Fruit fly (Drosophila melanogaster) whole organism, prepupa: ENCODE measurements around the gene Acsx2.

Experiments
- CG10669 ChIP-seq: fragments of 200-800 bp; sonication (Bioruptor generic); optimal IDR thresholded peaks from 3 replicates; lab custom pipeline; 2018; ENCODE audit warnings: missing biosample characterization, mild to moderate bottlenecking, missing genetic modification characterization, moderate library complexity
- CG11294 ChIP-seq: fragments of 200-800 bp; sonication (Bioruptor generic); IDR thresholded peaks from 2 replicates; pipeline ENCODE4 v1.3.6; 2022; ENCODE audit warnings: missing biosample characterization, missing genetic modification characterization
- CG11902 ChIP-seq: fragments of 200-800 bp; sonication (Bioruptor generic); optimal IDR thresholded peaks from 3 replicates; lab custom pipeline; 2016; ENCODE audit warnings: missing biosample characterization, missing genetic modification characterization
- CG15336 ChIP-seq: fragments of 200-800 bp; sonication (Bioruptor generic); IDR thresholded peaks from 2 replicates; pipeline ENCODE4 v1.3.6; 2022; ENCODE audit warnings: missing biosample characterization, missing genetic modification characterization
- CG1621 ChIP-seq: fragments of 200-800 bp; sonication (Bioruptor generic); optimal IDR thresholded peaks from 3 replicates; lab custom pipeline; 2018; ENCODE audit warnings: missing biosample characterization, mild to moderate bottlenecking, missing genetic modification characterization
- CG16779 ChIP-seq: fragments of 200-800 bp; sonication (Bioruptor generic); optimal IDR thresholded peaks from 3 replicates; lab custom pipeline; 2017; ENCODE audit warnings: missing biosample characterization, mild to moderate bottlenecking, missing genetic modification characterization
- CG3032 ChIP-seq: fragments of 200-800 bp; optimal IDR thresholded peaks from 2 replicates; lab custom pipeline; 2019; ENCODE audit warnings: missing biosample characterization, mild to moderate bottlenecking, missing genetic modification characterization, moderate library complexity
- CG31627 ChIP-seq: fragments of 200-800 bp; sonication (Bioruptor generic); optimal IDR thresholded peaks from 3 replicates; lab custom pipeline; 2016; ENCODE audit warnings: missing biosample characterization, missing genetic modification characterization
- CG32006 ChIP-seq: fragments of 200-800 bp; sonication (Bioruptor generic); optimal IDR thresholded peaks from 3 replicates; lab custom pipeline; 2017; ENCODE audit warnings: missing biosample characterization, mild to moderate bottlenecking, missing genetic modification characterization
- CG3919 ChIP-seq: fragments of 200-800 bp; sonication (Bioruptor generic); optimal IDR thresholded peaks from 3 replicates; lab custom pipeline; 2016; ENCODE audit warnings: missing biosample characterization, missing genetic modification characterization
- CG4318 ChIP-seq: fragments of 200-800 bp; sonication (Bioruptor generic); optimal IDR thresholded peaks from 3 replicates; lab custom pipeline; 2017; ENCODE audit warnings: missing biosample characterization, mild to moderate bottlenecking, missing genetic modification characterization
- CG6163 ChIP-seq: fragments of 200-800 bp; sonication (Bioruptor generic); IDR thresholded peaks from 3 replicates; pipeline ENCODE4 v1.3.6; 2022; ENCODE audit warnings: missing biosample characterization, missing genetic modification characterization
- CG6276 ChIP-seq: fragments of 200-800 bp; sonication (Bioruptor generic); optimal IDR thresholded peaks from 2 replicates; lab custom pipeline; 2017; ENCODE audit warnings: missing biosample characterization, mild to moderate bottlenecking, missing genetic modification characterization
- CG6808 ChIP-seq: fragments of 200-800 bp; sonication (Bioruptor generic); optimal IDR thresholded peaks from 3 replicates; lab custom pipeline; 2017; ENCODE audit warnings: missing biosample characterization, missing genetic modification characterization, mild to moderate bottlenecking, moderate library complexity, missing genetic modification reagents
- CG6854 ChIP-seq: fragments of 200-800 bp; sonication (Bioruptor generic); optimal IDR thresholded peaks from 2 replicates; lab custom pipeline; 2017; ENCODE audit warnings: missing biosample characterization, mild to moderate bottlenecking, missing genetic modification characterization
- CG8632 ChIP-seq: fragments of 200-800 bp; sonication (Bioruptor generic); optimal IDR thresholded peaks from 3 replicates; lab custom pipeline; 2016; ENCODE audit warnings: missing biosample characterization, missing genetic modification characterization
- Eip75B ChIP-seq: fragments of 200-800 bp; sonication (Bioruptor generic); optimal IDR thresholded peaks from 3 replicates; lab custom pipeline; 2016; ENCODE audit warnings: missing biosample characterization, missing genetic modification characterization
- Eip78C ChIP-seq: fragments of 200-800 bp; sonication (Bioruptor generic); peaks from one replicate; lab custom pipeline; 2016; ENCODE audit warnings: missing biosample characterization, missing genetic modification characterization
- Eip93F ChIP-seq: fragments of 200-800 bp; sonication (Bioruptor generic); optimal IDR thresholded peaks from 2 replicates; lab custom pipeline; 2016; ENCODE audit warnings: missing biosample characterization, mild to moderate bottlenecking, missing genetic modification characterization
- Ets21C ChIP-seq: fragments of 200-800 bp; sonication (Bioruptor generic); optimal IDR thresholded peaks from 3 replicates; lab custom pipeline; 2016; ENCODE audit warnings: missing biosample characterization, missing genetic modification characterization
- Gug ChIP-seq: fragments of 200-800 bp; sonication (Bioruptor generic); IDR thresholded peaks from 2 replicates; pipeline ENCODE4 v1.3.6; 2022; ENCODE audit warnings: missing biosample characterization, missing genetic modification characterization
- Hr39 ChIP-seq: fragments of 200-800 bp; sonication (Bioruptor generic); optimal IDR thresholded peaks from 2 replicates; lab custom pipeline; 2016; ENCODE audit warnings: missing biosample characterization, missing genetic modification characterization
- Lpt ChIP-seq: fragments of 200-800 bp; sonication (Bioruptor generic); optimal IDR thresholded peaks from 3 replicates; lab custom pipeline; 2016; ENCODE audit warnings: missing biosample characterization, missing genetic modification characterization
- Met ChIP-seq: fragments of 200-800 bp; sonication (Bioruptor generic); optimal IDR thresholded peaks from 3 replicates; lab custom pipeline; 2016; ENCODE audit warnings: missing biosample characterization, missing genetic modification characterization
- Smox ChIP-seq: fragments of 200-800 bp; sonication (Bioruptor generic); optimal IDR thresholded peaks from 3 replicates; lab custom pipeline; 2016; ENCODE audit warnings: missing biosample characterization, missing genetic modification characterization
- Sox102F ChIP-seq: fragments of 200-800 bp; sonication (Bioruptor generic); optimal IDR thresholded peaks from 2 replicates; lab custom pipeline; 2016; ENCODE audit warnings: missing biosample characterization, mild to moderate bottlenecking, missing genetic modification characterization
- Sox14 ChIP-seq: fragments of 200-800 bp; sonication (Bioruptor generic); optimal IDR thresholded peaks from 3 replicates; lab custom pipeline; 2016; ENCODE audit warnings: missing biosample characterization, missing genetic modification characterization
- Sox15 ChIP-seq: fragments of 200-800 bp; sonication (Bioruptor generic); optimal IDR thresholded peaks from 3 replicates; lab custom pipeline; 2016; ENCODE audit warnings: missing biosample characterization, missing genetic modification characterization
- acj6 ChIP-seq: fragments of 200-800 bp; sonication (Bioruptor generic); optimal IDR thresholded peaks from 3 replicates; lab custom pipeline; 2016; ENCODE audit warnings: missing biosample characterization, missing genetic modification characterization
- cyc ChIP-seq: fragments of 200-800 bp; sonication (Bioruptor generic); optimal IDR thresholded peaks from 3 replicates; lab custom pipeline; 2016; ENCODE audit warnings: missing biosample characterization, missing genetic modification characterization
- dsx ChIP-seq: fragments of 200-800 bp; optimal IDR thresholded peaks from 3 replicates; lab custom pipeline; 2019; ENCODE audit warnings: missing biosample characterization, mild to moderate bottlenecking, missing genetic modification characterization, moderate library complexity; ENCODE audit not compliant: poor library complexity, severe bottlenecking
- fd59A ChIP-seq: fragments of 200-800 bp; sonication (Bioruptor generic); optimal IDR thresholded peaks from 2 replicates; lab custom pipeline; 2017; ENCODE audit warnings: missing biosample characterization, mild to moderate bottlenecking, missing genetic modification characterization, missing genetic modification reagents
- fd85E ChIP-seq: fragments of 200-800 bp; sonication (Bioruptor generic); optimal IDR thresholded peaks from 3 replicates; lab custom pipeline; 2016; ENCODE audit warnings: missing biosample characterization, missing genetic modification characterization
- lz ChIP-seq: fragments of 200-800 bp; sonication (Bioruptor generic); optimal IDR thresholded peaks from 3 replicates; lab custom pipeline; 2016; ENCODE audit warnings: missing biosample characterization, missing genetic modification characterization
- salr ChIP-seq, 2 experiments: fragments of 200-800 bp; sonication (Bioruptor generic); optimal IDR thresholded peaks; 3 replicates each; lab custom pipeline; 2016 to 2018; ENCODE audit warnings: missing biosample characterization in 2 of 2, missing genetic modification characterization in 2 of 2, mild to moderate bottlenecking in 1 of 2
- spab ChIP-seq: fragments of 200-800 bp; sonication (Bioruptor generic); optimal IDR thresholded peaks from 2 replicates; lab custom pipeline; 2017; ENCODE audit warnings: missing biosample characterization, mild to moderate bottlenecking, missing genetic modification characterization, missing genetic modification reagents
- ss ChIP-seq, 2 experiments: fragments of 200-800 bp; sonication (Bioruptor generic); optimal IDR thresholded peaks; 2 replicates in 1 of 2; 3 replicates in 1 of 2; lab custom pipeline; 2017 to 2018; ENCODE audit warnings: mild to moderate bottlenecking in 2 of 2, missing biosample characterization in 2 of 2, missing genetic modification characterization in 2 of 2, moderate library complexity in 1 of 2
- svp ChIP-seq: fragments of 200-800 bp; sonication (Bioruptor generic); peaks from one replicate; lab custom pipeline; 2016; ENCODE audit warnings: missing biosample characterization, missing genetic modification characterization
- topi ChIP-seq: fragments of 200-800 bp; sonication (Bioruptor generic); optimal IDR thresholded peaks from 3 replicates; lab custom pipeline; 2016; ENCODE audit warnings: missing biosample characterization, missing genetic modification characterization
- vri ChIP-seq: fragments of 200-800 bp; sonication (Bioruptor generic); optimal IDR thresholded peaks from 3 replicates; lab custom pipeline; 2016; ENCODE audit warnings: missing biosample characterization, mild to moderate bottlenecking, missing genetic modification characterization

Acsx2 gene

dm6 chr3R:19802508-19802907 is 24.0 kb downstream of the Acsx2 start:
- no peak for TF ChIP-seq CG16779 (tag; lab: Kevin White, UChicago)
- no peak for TF ChIP-seq Lpt (GFP tag; lab: Kevin White, UChicago)
- TF ChIP-seq svp (GFP tag; lab: Kevin White, UChicago): peak; percentile 12
- TF ChIP-seq Eip75B: no peak
- no peak for TF ChIP-seq CG32006 (GFP tag; lab: Kevin White, UChicago)
- TF ChIP-seq Eip78C (GFP tag; lab: Kevin White, UChicago): peak; percentile 68
- peak; percentile 4 for TF ChIP-seq Met

- TF ChIP-seq svp (GFP tag; lab: Kevin White, UChicago): no peak
- TF ChIP-seq dsx (GFP tag; lab: Kevin White, UChicago): no peak
- no peak for TF ChIP-seq CG6163
- no peak for TF ChIP-seq CG3032 (tag; lab: Kevin White, UChicago)
- no peak for TF ChIP-seq CG10669 (GFP tag; lab: Kevin White, UChicago)
- no peak for TF ChIP-seq ss (GFP tag; optimal IDR thresholded peaks at IDR 0.05; lab: Kevin White, UChicago)
- no peak for TF ChIP-seq Sox102F
- TF ChIP-seq CG1621 (tag; lab: Kevin White, UChicago): no peak
- no peak for TF ChIP-seq CG16779 (tag; lab: Kevin White, UChicago)
- no peak for TF ChIP-seq topi
- no peak for TF ChIP-seq CG11902 (GFP tag; lab: Kevin White, UChicago)
- TF ChIP-seq, all 60 proteins: peak for 0
Observed at dm6 chr3R:19803539-19803938, 25.0 kb downstream of the Acsx2 start.

- TF ChIP-seq CG4318 (GFP tag; lab: Kevin White, UChicago) (no peak), dsx (GFP tag; lab: Kevin White, UChicago) (no peak), CG11294 (GFP tag; lab: Robert Waterston, UW) (no peak), Smox (no peak), CG15336 (GFP tag; lab: Robert Waterston, UW) (no peak), topi (no peak), CG6276 (no peak), acj6 (GFP tag; lab: Kevin White, UChicago) (no peak), CG1621 (tag; lab: Kevin White, UChicago) (no peak), vri (GFP tag; lab: Kevin White, UChicago) (no peak), Met (no peak), Eip78C (GFP tag; lab: Kevin White, UChicago) (no peak), Hr39 (GFP tag; lab: Kevin White, UChicago) (no peak), Sox15 (GFP tag; lab: Kevin White, UChicago) (no peak), CG31627 (no peak), fd85E (GFP tag; lab: Kevin White, UChicago) (no peak), Eip93F (GFP tag; lab: Kevin White, UChicago) (no peak), ss (GFP tag; optimal IDR thresholded peaks at IDR 0.05; lab: Kevin White, UChicago) (no peak), CG3919 (GFP tag; lab: Kevin White, UChicago) (no peak)
Observed at dm6 chr3R:19804905-19805304, 26.4 kb downstream of the Acsx2 start.

dm6 chr3R:19807148-19807547 is 28.6 kb downstream of the Acsx2 start:
- TF ChIP-seq Eip78C (GFP tag; lab: Kevin White, UChicago): no peak
- TF ChIP-seq ss (GFP tag; optimal IDR thresholded peaks at IDR 0.05; lab: Kevin White, UChicago): no peak
- no peak for TF ChIP-seq CG11294 (GFP tag; lab: Robert Waterston, UW)
- TF ChIP-seq Gug (GFP tag; lab: Robert Waterston, UW): no peak
- TF ChIP-seq CG8632: no peak
- TF ChIP-seq CG6808 (GFP tag; lab: Kevin White, UChicago): no peak
- no peak for TF ChIP-seq CG6276
- no peak for TF ChIP-seq fd59A
- no peak for TF ChIP-seq topi
- no peak for TF ChIP-seq lz (GFP tag; lab: Kevin White, UChicago)
- no peak for TF ChIP-seq cyc
- no peak for TF ChIP-seq Sox14
- no peak for TF ChIP-seq Eip93F (GFP tag; lab: Kevin White, UChicago)
- TF ChIP-seq salr (GFP tag; optimal IDR thresholded peaks at IDR 0.05; lab: Kevin White, UChicago): no peak
- no peak for TF ChIP-seq CG6854
- no peak for TF ChIP-seq Met
- no peak for TF ChIP-seq spab (GFP tag; lab: Kevin White, UChicago)
- no peak for TF ChIP-seq Ets21C (GFP tag; lab: Kevin White, UChicago)
